Worm (Caenorhabditis elegans) whole organism, L2 larva: ENCODE results near the gene K08E7.4.

Experiments used
- aly-2 ChIP-seq: fragments of 150-350 bp; optimal IDR thresholded peaks from 2 replicates; lab custom pipeline; 2014; ENCODE audit warnings: missing biosample characterization, missing genetic modification characterization
- ceh-16 ChIP-seq: fragments of 150-350 bp; optimal IDR thresholded peaks from 2 replicates; lab custom pipeline; 2014; ENCODE audit warnings: missing biosample characterization, missing genetic modification characterization
- crh-2 ChIP-seq: sonication (generic microtip); optimal IDR thresholded peaks from 2 replicates; lab custom pipeline; 2017; ENCODE audit warnings: missing biosample characterization, missing genetic modification characterization
- dmd-4 ChIP-seq: sonication (generic microtip); optimal IDR thresholded peaks from 2 replicates; lab custom pipeline; 2017; ENCODE audit warnings: missing biosample characterization, missing genetic modification characterization
- lin-11 ChIP-seq: fragments of 150-350 bp; sonication (generic microtip); optimal IDR thresholded peaks from 2 replicates; lab custom pipeline; 2014; ENCODE audit warnings: missing biosample characterization, missing genetic modification characterization, inconsistent platforms, mixed read lengths
- lin-13 ChIP-seq: fragments of 150-350 bp; optimal IDR thresholded peaks from 2 replicates; lab custom pipeline; 2014; ENCODE audit warnings: missing biosample characterization, missing genetic modification reagents, missing genetic modification characterization
- nhr-11 ChIP-seq: fragments of 150-350 bp; optimal IDR thresholded peaks from 2 replicates; lab custom pipeline; 2014; ENCODE audit warnings: missing biosample characterization, missing genetic modification characterization
- unc-55 ChIP-seq: fragments of 150-350 bp; sonication (generic microtip); optimal IDR thresholded peaks from 3 replicates; lab custom pipeline; 2014; ENCODE audit warnings: missing biosample characterization, missing genetic modification reagents, missing genetic modification characterization
- ztf-11 ChIP-seq: sonication (generic microtip); optimal IDR thresholded peaks from 2 replicates; lab custom pipeline; 2017; ENCODE audit warnings: missing biosample characterization, missing genetic modification characterization

DNA sequence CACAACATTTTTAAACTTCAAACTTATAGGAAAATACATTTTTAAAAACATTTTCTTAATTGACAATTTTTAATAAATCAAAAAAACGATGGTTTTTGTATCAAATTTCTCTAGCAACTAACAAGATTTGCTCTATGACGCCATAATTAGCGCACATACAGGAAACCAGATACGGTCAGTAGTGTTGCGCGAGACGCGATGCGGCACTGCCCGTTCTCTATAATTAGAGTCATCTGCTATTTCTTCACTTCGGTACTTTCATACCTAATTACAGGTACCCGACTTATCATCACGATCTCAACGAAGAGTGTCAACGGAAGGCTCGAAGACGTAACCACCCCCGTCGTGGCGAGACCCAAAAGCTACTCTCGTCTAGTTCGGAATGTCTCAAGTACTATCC, 26.3 kb downstream of the K08E7.4 start:
- TF ChIP-seq nhr-11 (no peak), lin-13 (GFP tag; lab: Kevin White, UChicago) (no peak), unc-55 (GFP tag; lab: Kevin White, UChicago) (no peak), dmd-4 (tag; lab: Kevin White, UChicago) (no peak), crh-2 (tag; lab: Kevin White, UChicago) (no peak), ceh-16 (tag; lab: Kevin White, UChicago) (no peak), ztf-11 (tag; lab: Kevin White, UChicago) (no peak), aly-2 (no peak), lin-11 (tag; lab: Kevin White, UChicago) (no peak)
